Worm (Caenorhabditis elegans): ENCODE measurements around the gene D1005.4.

D1005.4 gene

DNA sequence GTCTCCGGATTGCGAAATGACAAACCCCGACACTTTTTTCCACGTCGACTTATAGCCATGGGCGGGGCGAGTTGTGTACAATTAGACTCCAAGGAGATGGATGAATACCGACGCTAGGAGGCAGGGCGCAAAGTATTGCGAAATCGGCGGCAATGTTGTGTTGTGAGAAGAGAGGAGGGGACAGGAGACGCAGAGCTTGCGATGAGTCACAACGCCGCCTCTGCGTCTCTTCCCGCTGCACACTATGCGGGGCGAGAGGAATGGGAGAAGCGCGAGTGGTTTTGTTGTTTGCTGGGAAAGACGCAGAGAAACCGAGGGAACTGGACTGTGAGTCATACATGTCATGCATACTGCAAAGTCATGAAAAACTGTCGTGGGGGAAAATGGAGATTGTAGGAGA lies 31.2 kb downstream of the D1005.4 start:
- peak; percentile 81 for TF ChIP-seq blmp-1 (tag; optimal IDR thresholded peaks at IDR 0.05; ENCODE audit: insufficient read depth)
- TF ChIP-seq nhr-12 (tag; optimal IDR thresholded peaks at IDR 0.05), result no peak
- peak; percentile 68 for TF ChIP-seq Y55F3AM.14 (GFP tag; optimal IDR thresholded peaks at IDR 0.05)
- peak; percentile 91 for TF ChIP-seq crh-2 (tag; optimal IDR thresholded peaks at IDR 0.05)
- no peak for TF ChIP-seq R02D3.7 (tag; optimal IDR thresholded peaks at IDR 0.05)
- TF ChIP-seq unc-39 (tag; optimal IDR thresholded peaks at IDR 0.05), result peak; percentile 22
- no peak for TF ChIP-seq nhr-23 (tag; optimal IDR thresholded peaks at IDR 0.05)
- TF ChIP-seq unc-62 (GFP tag; optimal IDR thresholded peaks at IDR 0.05), result peak; percentile 59
- no peak for TF ChIP-seq elt-1 (tag; optimal IDR thresholded peaks at IDR 0.05)
- no peak for TF ChIP-seq lin-39 (tag; optimal IDR thresholded peaks at IDR 0.05)
- no peak for TF ChIP-seq dmd-4 (tag; optimal IDR thresholded peaks at IDR 0.05)
- TF ChIP-seq sem-4 (tag; optimal IDR thresholded peaks at IDR 0.05), result peak; percentile 54
- peak; percentile 70 to 79 for TF ChIP-seq lsy-2 (tag; optimal IDR thresholded peaks at IDR 0.05)
- no peak for TF ChIP-seq ztf-1 (GFP tag; conservative IDR thresholded peaks at IDR 0.05)
- peak; percentile 77 for TF ChIP-seq ceh-16 (tag; optimal IDR thresholded peaks at IDR 0.05)
- TF ChIP-seq skn-1 (tag; optimal IDR thresholded peaks at IDR 0.05), result peak; percentile 75
- TF ChIP-seq nhr-237 (tag; optimal IDR thresholded peaks at IDR 0.05), result no peak
- TF ChIP-seq mdl-1 (tag; optimal IDR thresholded peaks at IDR 0.05), result peak; percentile 75 to 82
- TF ChIP-seq C34F6.9 (tag; optimal IDR thresholded peaks at IDR 0.05), result peak; percentile 83
- no peak for TF ChIP-seq nhr-10 (tag; optimal IDR thresholded peaks at IDR 0.05)
- TF ChIP-seq sma-9 (GFP tag; optimal IDR thresholded peaks at IDR 0.05), result peak; percentile 93
- no peak for TF ChIP-seq sma-9 (tag; optimal IDR thresholded peaks at IDR 0.05)
- TF ChIP-seq ZK546.5 (tag; optimal IDR thresholded peaks at IDR 0.05), result no peak
- peak; percentile 100 for TF ChIP-seq fos-1 (tag; optimal IDR thresholded peaks at IDR 0.05)
- TF ChIP-seq egl-27 (tag; optimal IDR thresholded peaks at IDR 0.05), result peak; percentile 68
- TF ChIP-seq alr-1 (tag; optimal IDR thresholded peaks at IDR 0.05), result no peak
- TF ChIP-seq nhr-6 (tag; optimal IDR thresholded peaks at IDR 0.05), result peak; percentile 80
- TF ChIP-seq elt-3 (tag; optimal IDR thresholded peaks at IDR 0.05), result no peak
- peak; percentile 94 for TF ChIP-seq sma-3 (GFP tag; optimal IDR thresholded peaks at IDR 0.05)
- TF ChIP-seq ztf-11 (tag; optimal IDR thresholded peaks at IDR 0.05), result no peak
- TF ChIP-seq lin-13 (GFP tag; optimal IDR thresholded peaks at IDR 0.05), result peak; percentile 83
- TF ChIP-seq nhr-25 (tag; optimal IDR thresholded peaks at IDR 0.05), result peak; percentile 89
- TF ChIP-seq nhr-129 (tag; optimal IDR thresholded peaks at IDR 0.05), result peak; percentile 100
- TF ChIP-seq nhr-77 (tag; optimal IDR thresholded peaks at IDR 0.05), result peak; percentile 12
- TF ChIP-seq lin-11 (tag; optimal IDR thresholded peaks at IDR 0.05), result peak; percentile 79
- TF ChIP-seq aly-2 (tag; optimal IDR thresholded peaks at IDR 0.05), result no peak
- peak; percentile 61 for TF ChIP-seq mab-5 (tag; optimal IDR thresholded peaks at IDR 0.05)
- peak; percentile 22 for TF ChIP-seq snpc-4 (tag; optimal IDR thresholded peaks at IDR 0.05)
- TF ChIP-seq peb-1 (tag; optimal IDR thresholded peaks at IDR 0.05), result no peak
- no peak for TF ChIP-seq ama-1 (optimal IDR thresholded peaks at IDR 0.05)
- peak; percentile 89 for TF ChIP-seq nhr-21 (tag; optimal IDR thresholded peaks at IDR 0.05)
- peak; percentile 84 for TF ChIP-seq ztf-4 (tag; optimal IDR thresholded peaks at IDR 0.05)
- peak; percentile 67 for TF ChIP-seq gmeb-1 (tag; optimal IDR thresholded peaks at IDR 0.05)
- TF ChIP-seq mbf-1 (tag; optimal IDR thresholded peaks at IDR 0.05), result no peak
- TF ChIP-seq ceh-82 (tag; optimal IDR thresholded peaks at IDR 0.05), result peak; percentile 85
- peak; percentile 82 for TF ChIP-seq zag-1 (tag; optimal IDR thresholded peaks at IDR 0.05)
- no peak for TF ChIP-seq nhr-11 (tag; optimal IDR thresholded peaks at IDR 0.05)
- TF ChIP-seq F13H6.1 (tag; optimal IDR thresholded peaks at IDR 0.05), result peak; percentile 96
- TF ChIP-seq unc-55 (GFP tag; optimal IDR thresholded peaks at IDR 0.05), result peak; percentile 76
